Worm (Caenorhabditis elegans): Measurements from ENCODE around the gene srt-15.

ce11 chrV:3040930-3041329, 21.0 kb downstream of the srt-15 start:
- no peak for TF ChIP-seq med-1 (GFP tag; optimal IDR thresholded peaks at IDR 0.05; ENCODE audit: insufficient read depth)
- no peak for TF ChIP-seq ref-1 (GFP tag; conservative IDR thresholded peaks at IDR 0.05)

Data from whole organism, midembryonic.